Worm (Caenorhabditis elegans) whole organism, midembryonic: ENCODE measurements around the gene mrp-4.

Experiments used
- T22C8.4 ChIP-seq: fragments of 200-800 bp; sonication (Bioruptor generic); IDR thresholded peaks from 2 replicates; pipeline ENCODE4 v1.3.6; 2022; ENCODE audit warnings: missing genetic modification characterization, missing compliant biosample characterization
- cog-1 ChIP-seq: sonication (generic microtip); optimal IDR thresholded peaks from 2 replicates; lab custom pipeline; 2016; ENCODE audit warnings: missing genetic modification characterization, missing compliant biosample characterization
- flt-1 ChIP-seq: fragments of 200-800 bp; sonication (Bioruptor generic); IDR thresholded peaks from 2 replicates; pipeline ENCODE4 v1.3.6; 2022; ENCODE audit warnings: missing genetic modification characterization, missing compliant biosample characterization
- klf-2 ChIP-seq: fragments of 200-800 bp; sonication (Bioruptor generic); conservative IDR thresholded peaks from 2 replicates; pipeline ENCODE4 v1.3.6; 2022; ENCODE audit warnings: missing genetic modification reagents, missing genetic modification characterization, missing compliant biosample characterization
- med-1 ChIP-seq: sonication (generic microtip); optimal IDR thresholded peaks from 2 replicates; lab custom pipeline; 2017; ENCODE audit warnings: missing genetic modification characterization, mild to moderate bottlenecking, missing compliant biosample characterization, antibody characterized with exemption, missing genetic modification reagents; ENCODE audit not compliant: insufficient read depth
- ref-1 ChIP-seq: fragments of 200-800 bp; sonication (Bioruptor generic); conservative IDR thresholded peaks from 2 replicates; pipeline ENCODE4 v1.3.6; 2022; ENCODE audit warnings: missing genetic modification reagents, missing genetic modification characterization, missing compliant biosample characterization
- tab-1 ChIP-seq: fragments of 200-800 bp; sonication (Bioruptor generic); IDR thresholded peaks from 2 replicates; pipeline ENCODE4 v1.3.6; 2022; ENCODE audit warnings: missing genetic modification characterization, missing compliant biosample characterization
- ztf-23 ChIP-seq: fragments of 200-800 bp; sonication (Bioruptor generic); IDR thresholded peaks from 2 replicates; pipeline ENCODE4 v1.3.6; 2022; ENCODE audit warnings: missing genetic modification reagents, missing genetic modification characterization, missing compliant biosample characterization

ce11 chrX:9899426-9900131 lies 15.5 kb downstream of the mrp-4 start, which contains the start of gene phf-34:
- peak; percentile 71 for TF ChIP-seq cog-1 (tag; lab: Kevin White, UChicago)
- TF ChIP-seq flt-1 (GFP tag; lab: Robert Waterston, UW), result no peak
- no peak for TF ChIP-seq med-1 (GFP tag; lab: Kevin White, UChicago)
- no peak for TF ChIP-seq T22C8.4 (GFP tag; lab: Robert Waterston, UW)
- no peak for TF ChIP-seq klf-2 (GFP tag; lab: Robert Waterston, UW)
- no peak for TF ChIP-seq ztf-23 (GFP tag; lab: Robert Waterston, UW)
- TF ChIP-seq tab-1 (GFP tag; lab: Robert Waterston, UW), result no peak
- TF ChIP-seq ref-1 (GFP tag; lab: Robert Waterston, UW), result no peak
